Fruit fly (Drosophila melanogaster): ENCODE data around the gene Sld5.

Sld5 gene

DNA sequence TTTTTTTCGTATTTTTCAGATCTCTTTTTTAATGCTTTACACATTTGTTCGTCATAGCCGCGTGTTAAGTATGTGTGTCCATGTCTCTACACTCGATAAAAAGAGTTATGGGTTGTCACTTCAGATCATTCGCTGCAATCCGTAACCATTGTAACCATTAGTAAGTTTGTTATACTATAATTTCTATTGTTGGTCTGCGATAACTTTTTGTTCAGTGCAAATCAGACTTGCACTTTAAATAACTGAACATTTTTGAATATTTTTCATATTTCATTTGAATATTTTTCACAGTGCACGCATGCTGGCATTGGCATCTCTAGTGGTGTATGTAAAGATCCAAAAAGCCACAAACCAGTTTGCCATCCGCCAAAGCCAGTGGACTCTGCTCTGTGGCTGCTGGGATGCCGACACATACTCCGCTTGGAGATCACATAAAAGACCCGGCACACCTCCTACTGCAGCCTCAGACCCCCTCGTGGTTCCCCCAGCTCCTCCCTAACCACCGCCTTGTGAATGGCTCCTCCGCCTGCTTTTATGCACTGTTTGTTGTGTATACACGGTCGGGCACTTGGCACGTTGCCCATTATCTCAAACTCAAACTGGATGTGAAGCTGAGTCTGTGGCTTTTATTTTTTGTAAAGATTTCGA, 47.3 kb downstream of the Sld5 start (continued):
- TF ChIP-seq CG9139 (GFP tag; optimal IDR thresholded peaks at IDR 0.05) (peak; percentile 95), esn (GFP tag; optimal IDR thresholded peaks at IDR 0.05) (peak; percentile 98), CG16779 (tag; optimal IDR thresholded peaks at IDR 0.05) (peak; percentile 93), Eip75B (GFP tag; optimal IDR thresholded peaks at IDR 0.05) (peak; percentile 98), lz (GFP tag; optimal IDR thresholded peaks at IDR 0.05) (peak; percentile 97), CG11762 (GFP tag; optimal IDR thresholded peaks at IDR 0.05; ENCODE audit: insufficient read depth) (peak; percentile 96), net (GFP tag; optimal IDR thresholded peaks at IDR 0.05) (peak; percentile 96), CG10631 (GFP tag; optimal IDR thresholded peaks at IDR 0.05) (peak; percentile 97), achi (GFP tag; optimal IDR thresholded peaks at IDR 0.05) (peak; percentile 97)

DNA sequence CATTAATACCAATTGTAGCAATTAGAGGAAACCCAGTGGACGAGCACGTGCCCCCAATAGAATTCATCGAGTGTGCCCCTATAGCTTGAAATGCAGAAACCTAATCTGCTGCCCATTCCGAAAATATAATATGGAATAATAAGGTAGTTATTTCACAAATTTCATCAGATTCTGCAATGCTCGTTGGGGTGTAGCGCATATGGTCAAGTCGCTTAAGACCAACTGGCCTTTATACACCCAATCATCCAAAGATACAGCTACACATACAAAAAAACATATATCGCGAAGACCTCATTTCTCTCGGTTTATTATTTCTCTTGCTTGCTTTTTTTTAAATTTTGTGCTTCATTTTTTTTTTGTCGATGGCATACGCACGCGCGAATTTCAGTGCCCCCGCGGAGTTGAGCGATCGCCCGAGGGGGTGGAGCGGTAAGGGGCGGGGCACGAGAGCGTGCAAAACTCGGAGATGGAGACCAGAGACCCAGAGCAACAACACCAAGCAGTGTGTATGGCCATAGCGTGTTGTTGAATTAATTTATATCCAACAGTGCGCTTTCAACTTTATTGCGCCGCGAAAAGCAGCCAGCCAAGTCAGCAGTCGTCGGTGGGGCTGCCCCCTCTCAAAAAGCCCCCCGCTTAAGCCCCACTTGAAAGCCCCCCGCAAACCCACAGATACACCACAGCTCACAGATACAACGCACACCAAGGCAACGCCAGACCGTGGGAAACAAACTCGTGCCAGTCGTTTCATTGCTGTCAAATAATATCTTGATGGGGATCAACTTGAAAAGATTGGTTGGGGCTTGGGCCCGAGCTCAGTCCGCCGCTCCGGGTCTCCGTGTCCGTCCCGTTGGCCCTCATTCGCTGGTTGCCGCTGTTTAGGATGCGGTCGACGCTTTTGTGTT, 48.1 kb downstream of the Sld5 start:
- TF ChIP-seq CG3919 (GFP tag; optimal IDR thresholded peaks at IDR 0.05) (peak; percentile 28), CG6792 (GFP tag; optimal IDR thresholded peaks at IDR 0.05) (peak; percentile 29), dsx (GFP tag; optimal IDR thresholded peaks at IDR 0.05; ENCODE audit: poor library complexity, severe bottlenecking) (peak; percentile 71), dac (GFP tag; optimal IDR thresholded peaks at IDR 0.05) (no peak), CG6276 (GFP tag; optimal IDR thresholded peaks at IDR 0.05) (peak; percentile 51), fd85E (GFP tag; optimal IDR thresholded peaks at IDR 0.05) (peak; percentile 9), ss (GFP tag; optimal IDR thresholded peaks at IDR 0.05) (peak; percentile 85 to 98), topi (GFP tag; optimal IDR thresholded peaks at IDR 0.05) (peak; percentile 51), CG31627 (GFP tag; optimal IDR thresholded peaks at IDR 0.05) (peak; percentile 46), salr (GFP tag; optimal IDR thresholded peaks at IDR 0.05) (peak in 1 of 2 experiments; percentile 68), CG1621 (tag; optimal IDR thresholded peaks at IDR 0.05) (peak; percentile 71), Hr4 (GFP tag; optimal IDR thresholded peaks at IDR 0.05) (peak; percentile 14), Lpt (GFP tag; optimal IDR thresholded peaks at IDR 0.05) (peak; percentile 50), CG15336 (GFP tag; IDR thresholded peaks at IDR 0.05) (peak; percentile 64), svp (GFP tag) (peak; percentile 79), fd59A (GFP tag; optimal IDR thresholded peaks at IDR 0.05) (peak; percentile 39), acj6 (GFP tag; optimal IDR thresholded peaks at IDR 0.05) (peak; percentile 23), Ets96B (tag; optimal IDR thresholded peaks at IDR 0.05) (peak; percentile 41), Hr39 (GFP tag; optimal IDR thresholded peaks at IDR 0.05) (peak; percentile 27), CG7368 (GFP tag; optimal IDR thresholded peaks at IDR 0.05) (no peak), Gug (GFP tag; IDR thresholded peaks at IDR 0.05) (peak; percentile 44), fkh (GFP tag; optimal IDR thresholded peaks at IDR 0.05) (peak; percentile 8), Smox (GFP tag; optimal IDR thresholded peaks at IDR 0.05) (peak; percentile 43), CG8632 (GFP tag; optimal IDR thresholded peaks at IDR 0.05) (peak; percentile 55), Sox15 (GFP tag; optimal IDR thresholded peaks at IDR 0.05) (no peak), CG8119 (GFP tag; IDR thresholded peaks at IDR 0.05) (peak; percentile 69), Eip78C (GFP tag) (peak; percentile 83), CG11762 (GFP tag; optimal IDR thresholded peaks at IDR 0.05; ENCODE audit: insufficient read depth) (no peak), net (GFP tag; optimal IDR thresholded peaks at IDR 0.05) (peak; percentile 67), Hr38 (GFP tag; optimal IDR thresholded peaks at IDR 0.05) (no peak), CG8319 (GFP tag; optimal IDR thresholded peaks at IDR 0.05) (peak; percentile 38), eg (GFP tag; IDR thresholded peaks at IDR 0.05) (peak; percentile 80), CG10669 (GFP tag; optimal IDR thresholded peaks at IDR 0.05) (peak; percentile 71), CG9139 (GFP tag; optimal IDR thresholded peaks at IDR 0.05) (peak; percentile 88), lz (GFP tag; optimal IDR thresholded peaks at IDR 0.05) (no peak), Sox102F (GFP tag; optimal IDR thresholded peaks at IDR 0.05) (peak; percentile 58), CG11902 (GFP tag; optimal IDR thresholded peaks at IDR 0.05) (no peak), CG32006 (GFP tag; optimal IDR thresholded peaks at IDR 0.05) (peak; percentile 43), pdm3 (GFP tag; optimal IDR thresholded peaks at IDR 0.05) (peak; percentile 42), CG6163 (GFP tag; IDR thresholded peaks at IDR 0.05) (peak; percentile 86), OdsH (GFP tag; optimal IDR thresholded peaks at IDR 0.05) (no peak), Met (GFP tag; optimal IDR thresholded peaks at IDR 0.05) (peak; percentile 91)

Data from whole organism, prepupa.